Worm (Caenorhabditis elegans): ENCODE results near the gene C27H5.6.

The C27H5.6 gene

DNA sequence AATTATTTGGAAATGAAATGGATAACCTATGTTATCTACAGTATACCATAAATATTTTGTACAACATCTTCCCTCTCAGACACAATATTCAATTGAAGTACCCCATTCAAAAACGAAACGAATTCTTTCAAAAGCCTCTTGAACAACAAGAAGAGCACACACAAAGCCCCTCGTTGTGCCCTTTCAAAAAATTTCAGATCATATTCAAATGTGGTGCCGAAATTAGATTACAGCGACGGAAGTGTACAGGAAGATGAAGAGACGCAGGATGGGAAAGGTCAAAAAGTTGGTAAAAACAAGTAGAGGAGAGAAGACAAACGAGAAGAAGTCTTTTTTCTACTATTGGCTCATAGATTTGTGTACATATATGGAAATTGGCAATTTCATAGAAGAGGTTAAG, 10.9 kb downstream of the C27H5.6 start:
- TF ChIP-seq nhr-102 (tag; optimal IDR thresholded peaks at IDR 0.05) (no peak), fkh-10 (GFP tag; optimal IDR thresholded peaks at IDR 0.05) (peak; percentile 74)

DNA sequence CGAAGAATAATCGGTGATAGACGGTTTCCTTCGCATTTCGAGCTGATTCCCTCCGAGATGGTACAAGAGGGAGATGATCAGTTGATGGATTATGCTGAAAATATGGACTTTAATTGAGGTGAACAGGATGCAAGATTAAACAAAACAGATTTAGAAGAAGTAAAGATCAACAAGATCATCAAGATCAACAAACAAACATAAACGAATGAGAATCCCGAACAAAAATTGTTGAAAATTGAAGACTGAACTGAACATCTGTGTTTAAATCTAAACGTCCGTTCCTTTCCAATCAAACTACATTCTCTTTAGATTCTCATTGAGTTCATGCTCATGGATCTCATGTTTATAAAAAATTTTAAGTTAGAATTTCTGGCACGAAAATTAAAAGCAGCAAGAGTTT, 12.2 kb downstream of the C27H5.6 start, which contains the start of gene glc-4:
Gene glc-4 (minus strand): TSS at position 101 of the 400 bp plus-strand sequence.
- TF ChIP-seq F10B5.3 (tag; optimal IDR thresholded peaks at IDR 0.05) (no peak), dmd-6 (GFP tag; IDR thresholded peaks at IDR 0.05) (no peak)

- no peak for TF ChIP-seq ZK337.2 (GFP tag; IDR thresholded peaks at IDR 0.05)
- no peak for TF ChIP-seq ceh-20 (GFP tag; IDR thresholded peaks at IDR 0.05)
- no peak for TF ChIP-seq F37D6.2 (tag; optimal IDR thresholded peaks at IDR 0.05)
- no peak for TF ChIP-seq nhr-28 (tag; optimal IDR thresholded peaks at IDR 0.05)
- TF ChIP-seq lir-3 (tag; optimal IDR thresholded peaks at IDR 0.05): no peak
- no peak for TF ChIP-seq daf-8 (GFP tag; IDR thresholded peaks at IDR 0.05)
- no peak for TF ChIP-seq cey-2 (tag; optimal IDR thresholded peaks at IDR 0.05; ENCODE audit: borderline replicate concordance, insufficient read depth)
These were observed 15.6 kb downstream of the C27H5.6 start, which contains the start of gene dyf-13 for ce11 chrII:7171305-7171998. TSS of gene dyf-13 (minus strand) at chrII:7171355.

DNA sequence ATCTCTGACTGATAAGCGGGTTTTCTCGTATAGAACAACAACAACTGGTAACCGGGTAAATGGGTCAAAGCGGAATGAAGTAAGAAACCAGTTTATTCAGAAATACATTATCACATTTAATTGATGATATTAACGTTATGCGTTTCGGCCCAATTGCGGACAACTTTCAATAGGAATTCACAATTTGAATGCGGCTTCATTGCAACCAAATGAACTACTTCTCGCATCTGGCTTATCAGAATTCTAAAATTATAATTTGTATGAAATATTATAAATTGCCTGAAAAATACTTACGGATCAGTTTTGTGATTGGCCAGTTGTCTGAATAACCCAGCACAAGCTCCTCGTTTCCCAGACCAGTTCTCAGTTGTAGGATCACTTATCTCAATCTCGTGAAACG, 18.3 kb downstream of the C27H5.6 start, which contains the start of gene col-36:
Gene col-36 (minus strand): TSS at position 101 of the 400 bp plus-strand sequence.
- TF ChIP-seq ces-1 (GFP tag; optimal IDR thresholded peaks at IDR 0.05) (no peak), mes-2 (tag; optimal IDR thresholded peaks at IDR 0.05; ENCODE audit: poor library complexity, severe bottlenecking) (no peak), aly-2 (tag; optimal IDR thresholded peaks at IDR 0.05) (no peak), F26F4.8 (GFP tag; conservative IDR thresholded peaks at IDR 0.05) (no peak), mep-1 (tag; optimal IDR thresholded peaks at IDR 0.05) (no peak), nhr-77 (tag; optimal IDR thresholded peaks at IDR 0.05) (no peak), ceh-20 (GFP tag; IDR thresholded peaks at IDR 0.05) (no peak)

DNA sequence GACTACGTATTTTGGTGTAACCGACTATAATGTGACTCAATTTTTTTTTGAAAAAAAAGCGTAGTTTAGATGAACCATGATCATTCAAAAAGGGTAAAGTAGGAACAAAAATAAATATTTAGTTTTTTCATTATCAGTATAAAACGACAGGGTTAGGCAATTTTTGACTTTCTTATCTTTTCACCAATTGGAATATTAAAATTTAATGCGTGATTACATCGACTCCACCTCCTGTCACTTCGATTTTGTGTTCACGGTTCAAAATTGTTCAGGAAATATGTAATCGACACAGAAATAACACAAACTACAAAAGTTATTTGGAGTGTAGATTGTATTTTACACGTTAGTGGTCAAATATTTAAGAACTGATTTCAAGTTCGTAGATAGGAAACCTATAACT, 20.2 kb downstream of the C27H5.6 start:
- TF ChIP-seq F44E2.7 (GFP tag; IDR thresholded peaks at IDR 0.05): no peak
- peak; percentile 91 for TF ChIP-seq dmd-6 (GFP tag; IDR thresholded peaks at IDR 0.05)
- TF ChIP-seq pqm-1 (tag; optimal IDR thresholded peaks at IDR 0.05): peak; percentile 92
- no peak for TF ChIP-seq fkh-10 (GFP tag; optimal IDR thresholded peaks at IDR 0.05)
- TF ChIP-seq php-3 (GFP tag; IDR thresholded peaks at IDR 0.05): peak; percentile 90
- peak; percentile 12 for TF ChIP-seq nhr-48 (tag; optimal IDR thresholded peaks at IDR 0.05)
- TF ChIP-seq dve-1 (tag; optimal IDR thresholded peaks at IDR 0.05; ENCODE audit: insufficient read depth): peak; percentile 80
- TF ChIP-seq ceh-28 (tag; optimal IDR thresholded peaks at IDR 0.05): no peak
- no peak for TF ChIP-seq daf-8 (GFP tag; IDR thresholded peaks at IDR 0.05)
- TF ChIP-seq daf-12 (tag; optimal IDR thresholded peaks at IDR 0.05): no peak
- TF ChIP-seq nhr-77 (tag; optimal IDR thresholded peaks at IDR 0.05): peak; percentile 76
- peak; percentile 97 for TF ChIP-seq nhr-28 (tag; optimal IDR thresholded peaks at IDR 0.05)
- no peak for TF ChIP-seq attf-4 (tag; optimal IDR thresholded peaks at IDR 0.05)
- TF ChIP-seq hlh-11 (tag; optimal IDR thresholded peaks at IDR 0.05): peak; percentile 60
- no peak for TF ChIP-seq daf-16 (GFP tag; optimal IDR thresholded peaks at IDR 0.05)
- peak; percentile 65 for TF ChIP-seq daf-16 (tag; optimal IDR thresholded peaks at IDR 0.05)
- no peak for TF ChIP-seq nhr-6 (tag; optimal IDR thresholded peaks at IDR 0.05)
- peak; percentile 46 for TF ChIP-seq nhr-102 (tag; optimal IDR thresholded peaks at IDR 0.05)
- TF ChIP-seq nhr-41 (GFP tag; IDR thresholded peaks at IDR 0.05): no peak

DNA sequence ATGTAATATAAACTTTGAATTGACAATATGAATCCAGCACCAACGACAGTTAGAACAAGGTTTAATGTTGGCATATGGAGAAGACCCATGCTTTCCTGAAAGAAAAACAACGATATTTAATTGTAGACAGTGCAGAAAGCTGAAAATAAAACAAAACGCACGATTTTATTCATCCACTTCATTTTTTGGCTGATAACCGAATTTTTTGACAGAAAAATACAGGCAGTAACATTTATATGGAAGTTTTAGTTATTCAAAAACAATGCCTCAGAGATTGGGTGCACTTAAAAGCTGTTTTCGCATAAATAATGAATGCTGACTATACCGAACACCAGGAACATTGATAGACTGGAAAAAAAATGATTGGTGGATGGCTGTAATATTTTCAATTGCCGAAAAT, 21.3 kb downstream of the C27H5.6 start, which contains the start of gene mfsd-13.2:
Gene mfsd-13.2 (minus strand): TSS at position 101 of the 400 bp plus-strand sequence.
- peak in 1 of 2 experiments; percentile 76 for TF ChIP-seq unc-62 (GFP tag; optimal IDR thresholded peaks at IDR 0.05 in 1 of 2)
- no peak for TF ChIP-seq unc-62 (tag; optimal IDR thresholded peaks at IDR 0.05)
- no peak for TF ChIP-seq aha-1 (tag)
- no peak for TF ChIP-seq F26F4.8 (GFP tag; conservative IDR thresholded peaks at IDR 0.05)
- TF ChIP-seq lin-29 (GFP tag; IDR thresholded peaks at IDR 0.05): no peak
- no peak for TF ChIP-seq nhr-6 (tag; optimal IDR thresholded peaks at IDR 0.05)
- no peak for TF ChIP-seq F44E2.7 (GFP tag; IDR thresholded peaks at IDR 0.05)
- TF ChIP-seq F10B5.3 (tag; optimal IDR thresholded peaks at IDR 0.05): no peak
- no peak for TF ChIP-seq ZK546.5 (tag; optimal IDR thresholded peaks at IDR 0.05)

Data from whole organism, L4 larva.